Fruit fly (Drosophila melanogaster): ENCODE results near the gene ncm.

ncm gene

dm6 chr2L:18484382-18485050 is 35.8 kb upstream of the ncm start, which contains the start of gene CG10283 (continued):
- peak; percentile 37 for TF ChIP-seq CG12071 (GFP tag; optimal IDR thresholded peaks at IDR 0.05)
- TF ChIP-seq oc (tag; optimal IDR thresholded peaks at IDR 0.05), result no peak
- no peak for TF ChIP-seq tll (GFP tag; optimal IDR thresholded peaks at IDR 0.05)
- no peak for TF ChIP-seq ERR (GFP tag; optimal IDR thresholded peaks at IDR 0.05)
- TF ChIP-seq croc (GFP tag; conservative IDR thresholded peaks at IDR 0.05), result no peak
- peak; percentile 58; the same call in 1 of the 2 replicates for TF ChIP-seq Rfx (GFP tag; IDR thresholded peaks at IDR 0.05)
- no peak for TF ChIP-seq Drgx (GFP tag; IDR thresholded peaks at IDR 0.05)
- TF ChIP-seq sc (optimal IDR thresholded peaks at IDR 0.05), result no peak
- no peak for TF ChIP-seq sc (GFP tag; optimal IDR thresholded peaks at IDR 0.05)
- TF ChIP-seq toy (GFP tag; IDR thresholded peaks at IDR 0.05), result no peak
- TF ChIP-seq zen (tag; optimal IDR thresholded peaks at IDR 0.05), result peak; percentile 29
- TF ChIP-seq dmrt11E (tag; optimal IDR thresholded peaks at IDR 0.05), result peak; percentile 51
- no peak for TF ChIP-seq CG3995 (GFP tag; optimal IDR thresholded peaks at IDR 0.05)
- no peak for TF ChIP-seq B-H2 (GFP tag; optimal IDR thresholded peaks at IDR 0.05)
- no peak for TF ChIP-seq TFAM (GFP tag; optimal IDR thresholded peaks at IDR 0.05)
- TF ChIP-seq CG7357 (GFP tag; IDR thresholded peaks at IDR 0.05), result no peak
- peak; percentile 50; the same call in 1 of the 2 replicates for TF ChIP-seq CG13287 (GFP tag; IDR thresholded peaks at IDR 0.05; ENCODE audit: partially characterized antibody)
- TF ChIP-seq Dad (GFP tag; optimal IDR thresholded peaks at IDR 0.05), result no peak
- TF ChIP-seq Dbx (GFP tag; IDR thresholded peaks at IDR 0.05), result peak; percentile 54; the same call in 2 of the 3 replicates
- peak; percentile 43 for TF ChIP-seq CG9817 (tag; optimal IDR thresholded peaks at IDR 0.05)
- TF ChIP-seq CG8765 (GFP tag; IDR thresholded peaks at IDR 0.05), result no peak
- no peak for TF ChIP-seq Dip2 (GFP tag; IDR thresholded peaks at IDR 0.05)
- no peak for TF ChIP-seq Max (GFP tag; optimal IDR thresholded peaks at IDR 0.05)
- TF ChIP-seq so (GFP tag; IDR thresholded peaks at IDR 0.05), result no peak
- no peak for TF ChIP-seq her (GFP tag; optimal IDR thresholded peaks at IDR 0.05)
- TF ChIP-seq zfh1 (GFP tag; IDR thresholded peaks at IDR 0.05), result no peak
- TF ChIP-seq Ravus (GFP tag; IDR thresholded peaks at IDR 0.05), result no peak
- no peak for TF ChIP-seq Dll (GFP tag; IDR thresholded peaks at IDR 0.05; ENCODE audit: partially characterized antibody)
- TF ChIP-seq tx (GFP tag; optimal IDR thresholded peaks at IDR 0.05), result no peak
- TF ChIP-seq CG1024 (GFP tag; IDR thresholded peaks at IDR 0.05), result no peak
- TF ChIP-seq gsb-n (tag; optimal IDR thresholded peaks at IDR 0.05), result no peak
- peak in 1 of 2 experiments; percentile 72 for TF ChIP-seq insv (GFP tag; optimal IDR thresholded peaks at IDR 0.05)
- TF ChIP-seq CG11504 (tag; optimal IDR thresholded peaks at IDR 0.05), result peak; percentile 77
- no peak for TF ChIP-seq CG9876 (GFP tag; optimal IDR thresholded peaks at IDR 0.05)
- TF ChIP-seq odd (GFP tag; optimal IDR thresholded peaks at IDR 0.05), result no peak
- TF ChIP-seq CG30403 (GFP tag; optimal IDR thresholded peaks at IDR 0.05), result peak; percentile 56
- TF ChIP-seq ara (GFP tag; IDR thresholded peaks at IDR 0.05), result no peak
- no peak for TF ChIP-seq mirr (GFP tag; optimal IDR thresholded peaks at IDR 0.05)
- TF ChIP-seq HmgD (GFP tag; optimal IDR thresholded peaks at IDR 0.05), result no peak
- no peak for TF ChIP-seq NC2α (GFP tag; optimal IDR thresholded peaks at IDR 0.05)
- TF ChIP-seq CoRest (tag; optimal IDR thresholded peaks at IDR 0.05), result peak; percentile 67
- TF ChIP-seq bcd (GFP tag; optimal IDR thresholded peaks at IDR 0.05), result no peak
- no peak for TF ChIP-seq CG2129 (GFP tag; IDR thresholded peaks at IDR 0.05; ENCODE audit: partially characterized antibody)
- no peak for TF ChIP-seq Tbp (GFP tag; optimal IDR thresholded peaks at IDR 0.05)
- TF ChIP-seq abd-A (tag; optimal IDR thresholded peaks at IDR 0.05), result peak; percentile 17
- TF ChIP-seq D19A (tag; optimal IDR thresholded peaks at IDR 0.05), result peak; percentile 16
- peak; percentile 23; the same call in 1 of the 2 replicates for TF ChIP-seq stc (GFP tag; IDR thresholded peaks at IDR 0.05)
- TF ChIP-seq lmd (GFP tag; IDR thresholded peaks at IDR 0.05), result no peak; the same call in 1 of the 2 replicates
- TF ChIP-seq Atf6 (GFP tag; IDR thresholded peaks at IDR 0.05), result no peak
- TF ChIP-seq CG4282 (GFP tag; optimal IDR thresholded peaks at IDR 0.05), result no peak
- peak; percentile 79 for TF ChIP-seq row (GFP tag; IDR thresholded peaks at IDR 0.05)

All from whole organism, embryonic.